Fruit fly (Drosophila melanogaster) whole organism, embryonic: ENCODE measurements around the gene Iru.

Experiments
- B-H2 ChIP-seq: fragments of 200-800 bp; sonication (Bioruptor generic); optimal IDR thresholded peaks from 2 replicates; lab custom pipeline; 2018; ENCODE audit warnings: missing biosample characterization, mild to moderate bottlenecking, missing genetic modification characterization
- BEAF-32 ChIP-seq: fragments of 200-800 bp; sonication (Bioruptor generic); optimal IDR thresholded peaks from 3 replicates; lab custom pipeline; 2017; ENCODE audit warnings: missing biosample characterization, missing genetic modification characterization, mild to moderate bottlenecking, moderate library complexity, missing genetic modification reagents
- Bgb ChIP-seq: fragments of 200-800 bp; sonication (Bioruptor generic); IDR thresholded peaks from 2 replicates; pipeline ENCODE4 v1.3.6; 2022; ENCODE audit warnings: missing biosample characterization, missing genetic modification characterization; ENCODE audit not compliant: partially characterized antibody
- CG10209 ChIP-seq: fragments of 200-800 bp; sonication (Bioruptor generic); optimal IDR thresholded peaks from 3 replicates; lab custom pipeline; 2017; ENCODE audit warnings: missing biosample characterization, mild to moderate bottlenecking, missing genetic modification characterization, missing genetic modification reagents
- CG10267 ChIP-seq: fragments of 200-800 bp; sonication (Bioruptor generic); optimal IDR thresholded peaks from 2 replicates; lab custom pipeline; 2018; ENCODE audit warnings: missing biosample characterization, mild to moderate bottlenecking, missing genetic modification characterization, moderate library complexity
- CG10366 ChIP-seq: fragments of 200-800 bp; sonication (Bioruptor generic); IDR thresholded peaks from 2 replicates; pipeline ENCODE4 v1.3.6; 2022; ENCODE audit warnings: missing biosample characterization, missing genetic modification characterization
- CG10565 ChIP-seq: fragments of 200-800 bp; sonication (Bioruptor generic); optimal IDR thresholded peaks from 3 replicates; lab custom pipeline; 2016; ENCODE audit warnings: missing biosample characterization, mild to moderate bottlenecking, missing genetic modification characterization
- CG12659 ChIP-seq: fragments of 200-800 bp; sonication (Bioruptor generic); optimal IDR thresholded peaks from 3 replicates; lab custom pipeline; 2017; ENCODE audit warnings: mild to moderate bottlenecking, missing biosample characterization, missing genetic modification reagents, missing genetic modification characterization
- CG13296 ChIP-seq: fragments of 200-800 bp; sonication (Bioruptor generic); optimal IDR thresholded peaks from 3 replicates; lab custom pipeline; 2018; ENCODE audit warnings: missing biosample characterization, mild to moderate bottlenecking, missing genetic modification characterization
- CG2199 ChIP-seq: fragments of 200-800 bp; sonication (Bioruptor generic); IDR thresholded peaks from 3 replicates; pipeline ENCODE4 v1.3.6; 2022; ENCODE audit warnings: missing biosample characterization, missing genetic modification characterization
- CG2202 ChIP-seq: fragments of 200-800 bp; sonication (Bioruptor generic); optimal IDR thresholded peaks from 2 replicates; lab custom pipeline; 2018; ENCODE audit warnings: missing biosample characterization, mild to moderate bottlenecking, missing genetic modification characterization
- CG4328 ChIP-seq: fragments of 200-800 bp; sonication (Bioruptor generic); optimal IDR thresholded peaks from 3 replicates; lab custom pipeline; 2017; ENCODE audit warnings: missing biosample characterization, missing genetic modification reagents, missing genetic modification characterization
- CG4617 ChIP-seq: fragments of 200-800 bp; sonication (Bioruptor generic); optimal IDR thresholded peaks from 3 replicates; lab custom pipeline; 2016; ENCODE audit warnings: missing biosample characterization, missing genetic modification characterization, borderline replicate concordance
- CG4730 ChIP-seq: fragments of 200-800 bp; sonication (Bioruptor generic); IDR thresholded peaks from 2 replicates; pipeline ENCODE4 v1.3.6; 2022; ENCODE audit warnings: missing biosample characterization, missing genetic modification characterization
- CG5180 ChIP-seq: fragments of 200-800 bp; sonication (Bioruptor generic); optimal IDR thresholded peaks from 3 replicates; lab custom pipeline; 2017; ENCODE audit warnings: missing biosample characterization, missing genetic modification characterization, mild to moderate bottlenecking, moderate library complexity, missing genetic modification reagents
- CG6813 ChIP-seq: fragments of 200-800 bp; sonication (Bioruptor generic); optimal IDR thresholded peaks from 2 replicates; lab custom pipeline; 2017; ENCODE audit warnings: missing biosample characterization, missing genetic modification characterization, mild to moderate bottlenecking, moderate library complexity, missing genetic modification reagents
- CG6854 ChIP-seq: fragments of 200-800 bp; sonication (Bioruptor generic); optimal IDR thresholded peaks from 3 replicates; lab custom pipeline; 2017; ENCODE audit warnings: missing biosample characterization, mild to moderate bottlenecking, missing genetic modification characterization
- CG7556 ChIP-seq: fragments of 200-800 bp; sonication (Bioruptor generic); optimal IDR thresholded peaks from 2 replicates; lab custom pipeline; 2017; ENCODE audit warnings: missing biosample characterization, mild to moderate bottlenecking, missing genetic modification characterization
- CG8478 ChIP-seq: fragments of >200 bp; optimal IDR thresholded peaks from 2 replicates; lab custom pipeline; 2018
- CG9932 ChIP-seq: fragments of 200-800 bp; sonication (Bioruptor generic); IDR thresholded peaks from 2 replicates; pipeline ENCODE4 v1.3.6; 2022; ENCODE audit warnings: missing biosample characterization, missing genetic modification characterization
- CHES-1-like ChIP-seq: fragments of 200-800 bp; sonication (Bioruptor generic); optimal IDR thresholded peaks from 2 replicates; lab custom pipeline; 2016; ENCODE audit warnings: missing biosample characterization, missing genetic modification characterization
- D19A ChIP-seq: fragments of 200-800 bp; optimal IDR thresholded peaks from 3 replicates; lab custom pipeline; 2019; ENCODE audit warnings: missing biosample characterization, mild to moderate bottlenecking, missing genetic modification characterization, moderate library complexity
- Dp ChIP-seq: fragments of 200-800 bp; sonication (Bioruptor generic); optimal IDR thresholded peaks from 2 replicates; lab custom pipeline; 2018; ENCODE audit warnings: missing biosample characterization, mild to moderate bottlenecking, missing genetic modification characterization, moderate library complexity
- Elba2 ChIP-seq: fragments of 200-800 bp; sonication (Bioruptor generic); optimal IDR thresholded peaks from 3 replicates; lab custom pipeline; 2016; ENCODE audit warnings: missing biosample characterization, missing genetic modification characterization
- Ets65A ChIP-seq: fragments of 200-800 bp; sonication (Bioruptor generic); peaks from one replicate; lab custom pipeline; 2016; ENCODE audit warnings: missing biosample characterization, missing genetic modification characterization
- HLHmδ ChIP-seq: fragments of 200-800 bp; sonication (Bioruptor generic); optimal IDR thresholded peaks from 2 replicates; lab custom pipeline; 2018; ENCODE audit warnings: missing biosample characterization, mild to moderate bottlenecking, missing genetic modification characterization, moderate library complexity
- NK7.1 ChIP-seq: fragments of 200-800 bp; sonication (Bioruptor generic); optimal IDR thresholded peaks from 3 replicates; lab custom pipeline; 2016; ENCODE audit warnings: missing biosample characterization, missing genetic modification characterization
- Neu2 ChIP-seq: fragments of 200-800 bp; sonication (Bioruptor generic); optimal IDR thresholded peaks from 3 replicates; lab custom pipeline; 2016; ENCODE audit warnings: missing biosample characterization, missing genetic modification characterization, borderline replicate concordance
- Nf-YA ChIP-seq: fragments of 200-800 bp; sonication (Bioruptor generic); IDR thresholded peaks from 2 replicates; pipeline ENCODE4 v1.3.6; 2022; ENCODE audit warnings: missing biosample characterization, missing genetic modification characterization
- Opbp ChIP-seq: fragments of 200-800 bp; sonication (Bioruptor generic); IDR thresholded peaks from 3 replicates; pipeline ENCODE4 v1.3.6; 2022; ENCODE audit warnings: missing biosample characterization, missing genetic modification characterization; ENCODE audit not compliant: partially characterized antibody
- Sin3A ChIP-seq: fragments of >200 bp; optimal IDR thresholded peaks from 2 replicates; lab custom pipeline; 2018
- aop ChIP-seq: fragments of 200-800 bp; sonication (Bioruptor generic); IDR thresholded peaks from 2 replicates; pipeline ENCODE4 v1.3.6; 2022; ENCODE audit warnings: missing biosample characterization, missing genetic modification characterization
- cad ChIP-seq: fragments of >200 bp; optimal IDR thresholded peaks from 2 replicates; lab custom pipeline; 2017; ENCODE audit warnings: missing biosample characterization, missing genetic modification characterization
- chn ChIP-seq: fragments of 200-800 bp; sonication (Bioruptor generic); optimal IDR thresholded peaks from 2 replicates; lab custom pipeline; 2016; ENCODE audit warnings: missing biosample characterization, missing genetic modification characterization
- da ChIP-seq: fragments of 200-800 bp; sonication (Bioruptor generic); optimal IDR thresholded peaks from 2 replicates; lab custom pipeline; 2016; ENCODE audit warnings: missing biosample characterization, missing genetic modification characterization
- dati ChIP-seq: fragments of 200-800 bp; sonication (Bioruptor generic); IDR thresholded peaks from 2 replicates; pipeline ENCODE4 v1.3.6; 2022; ENCODE audit warnings: missing biosample characterization, missing genetic modification characterization
- dmrt11E ChIP-seq: fragments of 200-800 bp; sonication (Bioruptor generic); optimal IDR thresholded peaks from 3 replicates; lab custom pipeline; 2018; ENCODE audit warnings: missing biosample characterization, mild to moderate bottlenecking, missing genetic modification characterization, moderate library complexity
- emc ChIP-seq: fragments of 200-800 bp; sonication (Bioruptor generic); optimal IDR thresholded peaks from 2 replicates; lab custom pipeline; 2016; ENCODE audit warnings: missing biosample characterization, missing genetic modification characterization
- ewg ChIP-seq: fragments of 200-800 bp; sonication (Bioruptor generic); optimal IDR thresholded peaks from 3 replicates; lab custom pipeline; 2017; ENCODE audit warnings: mild to moderate bottlenecking, missing biosample characterization, missing genetic modification reagents, missing genetic modification characterization
- fd3F ChIP-seq: fragments of 200-800 bp; sonication (Bioruptor generic); optimal IDR thresholded peaks from 2 replicates; lab custom pipeline; 2018; ENCODE audit warnings: missing biosample characterization, mild to moderate bottlenecking, missing genetic modification characterization, moderate library complexity
- fu2 ChIP-seq: fragments of 200-800 bp; sonication (Bioruptor generic); optimal IDR thresholded peaks from 2 replicates; lab custom pipeline; 2016; ENCODE audit warnings: missing biosample characterization, missing genetic modification characterization
- grau ChIP-seq: fragments of 200-800 bp; optimal IDR thresholded peaks from 3 replicates; lab custom pipeline; 2019; ENCODE audit warnings: missing biosample characterization, mild to moderate bottlenecking, missing genetic modification characterization, moderate library complexity
- hb ChIP-seq: fragments of 200-800 bp; sonication (Bioruptor generic); IDR thresholded peaks from 3 replicates; pipeline ENCODE4 v1.3.6; 2022; ENCODE audit warnings: missing biosample characterization, missing genetic modification characterization; ENCODE audit not compliant: partially characterized antibody
- hbn ChIP-seq: fragments of 200-800 bp; sonication (Bioruptor generic); IDR thresholded peaks from 2 replicates; pipeline ENCODE4 v1.3.6; 2022; ENCODE audit warnings: missing biosample characterization, missing genetic modification characterization; ENCODE audit not compliant: partially characterized antibody
- kay ChIP-seq: fragments of 200-800 bp; sonication (Bioruptor generic); optimal IDR thresholded peaks from 2 replicates; lab custom pipeline; 2016; ENCODE audit warnings: missing biosample characterization, missing genetic modification characterization
- mam ChIP-seq: fragments of 200-800 bp; sonication (Bioruptor generic); optimal IDR thresholded peaks from 3 replicates; lab custom pipeline; 2016; ENCODE audit warnings: missing biosample characterization, missing genetic modification characterization
- mirr ChIP-seq: fragments of 200-800 bp; sonication (Bioruptor generic); optimal IDR thresholded peaks from 3 replicates; lab custom pipeline; 2018; ENCODE audit warnings: missing biosample characterization, mild to moderate bottlenecking, missing genetic modification characterization
- nerfin-1 ChIP-seq: fragments of 200-800 bp; sonication (Bioruptor generic); optimal IDR thresholded peaks from 3 replicates; lab custom pipeline; 2019; ENCODE audit warnings: missing biosample characterization, mild to moderate bottlenecking, missing genetic modification characterization, moderate library complexity
- tup ChIP-seq: fragments of 200-800 bp; sonication (Bioruptor generic); optimal IDR thresholded peaks from 2 replicates; lab custom pipeline; 2016; ENCODE audit warnings: missing biosample characterization, mild to moderate bottlenecking, missing genetic modification characterization, moderate library complexity

Gene Iru

dm6 chr3R:9013765-9014380 lies 7.6 kb downstream of the Iru start (continued):
- peak; percentile 54 for TF ChIP-seq grau (tag; lab: Kevin White, UChicago)
- peak; percentile 64 for TF ChIP-seq chn (GFP tag; lab: Kevin White, UChicago)
- no peak for TF ChIP-seq CG2199 (GFP tag; lab: Robert Waterston, UW)
- TF ChIP-seq CG4730 (GFP tag; lab: Robert Waterston, UW): no peak
- TF ChIP-seq kay (GFP tag; lab: Kevin White, UChicago): peak; percentile 6
- peak; percentile 61 for TF ChIP-seq mam (GFP tag; lab: Kevin White, UChicago)
- TF ChIP-seq fu2 (GFP tag; lab: Kevin White, UChicago): peak; percentile 53
- no peak for TF ChIP-seq HLHmδ
- no peak for TF ChIP-seq CG6813 (GFP tag; lab: Kevin White, UChicago)
- no peak for TF ChIP-seq Neu2 (GFP tag; lab: Kevin White, UChicago)
- TF ChIP-seq CG10209 (GFP tag; lab: Kevin White, UChicago): no peak
- no peak for TF ChIP-seq mirr (GFP tag; lab: Kevin White, UChicago)
- no peak for TF ChIP-seq da (GFP tag; lab: Kevin White, UChicago)
- peak; percentile 9 for TF ChIP-seq CG2202 (tag; lab: Kevin White, UChicago)
- peak; percentile 66 for TF ChIP-seq CG7556 (GFP tag; lab: Kevin White, UChicago)
- TF ChIP-seq CG4328: peak; percentile 12
- no peak for TF ChIP-seq CG5180
- TF ChIP-seq nerfin-1 (tag; lab: Kevin White, UChicago): peak; percentile 25
- TF ChIP-seq CG12659: peak; percentile 61
- TF ChIP-seq CG9932 (GFP tag; lab: Robert Waterston, UW): peak; percentile 58
- no peak for TF ChIP-seq hbn
- TF ChIP-seq CG8478 (lab: Kevin White, UChicago): no peak
- TF ChIP-seq aop (GFP tag; lab: Robert Waterston, UW): no peak
- peak; percentile 58 for TF ChIP-seq B-H2 (GFP tag; lab: Kevin White, UChicago)
- TF ChIP-seq dati (GFP tag; lab: Robert Waterston, UW): no peak
- no peak for TF ChIP-seq CG6854 (GFP tag; lab: Kevin White, UChicago)
- TF ChIP-seq CHES-1-like (GFP tag; lab: Kevin White, UChicago): peak; percentile 8
- no peak for TF ChIP-seq emc (GFP tag; lab: Kevin White, UChicago)
- TF ChIP-seq CG10565 (GFP tag; lab: Kevin White, UChicago): no peak
- no peak for TF ChIP-seq fd3F (GFP tag; lab: Kevin White, UChicago)
- TF ChIP-seq dmrt11E (tag; lab: Kevin White, UChicago): peak; percentile 33
- TF ChIP-seq D19A (tag; lab: Kevin White, UChicago): no peak
- no peak for TF ChIP-seq hb (GFP tag; lab: Robert Waterston, UW)
- TF ChIP-seq CG10267 (tag; lab: Kevin White, UChicago): peak; percentile 17

- TF ChIP-seq Nf-YA (no peak), CG13296 (GFP tag; lab: Kevin White, UChicago) (no peak), CG10366 (GFP tag; lab: Robert Waterston, UW) (no peak), Ets65A (GFP tag; lab: Kevin White, UChicago) (peak; percentile 1), NK7.1 (GFP tag; lab: Kevin White, UChicago) (no peak), CG12659 (peak; percentile 13), cad (GFP tag; lab: Kevin White, UChicago) (no peak), Dp (GFP tag; lab: Kevin White, UChicago) (peak; percentile 10), CG4617 (GFP tag; lab: Kevin White, UChicago) (peak; percentile 74), Sin3A (peak; percentile 34), CG6854 (GFP tag; lab: Kevin White, UChicago) (no peak), tup (GFP tag; lab: Kevin White, UChicago) (no peak), Bgb (peak; percentile 8; the same call in 1 of the 2 replicates), ewg (GFP tag; lab: Kevin White, UChicago) (no peak), Opbp (GFP tag; lab: Robert Waterston, UW) (0 out of 3 replicates have a peak, but pooled peaks have one; percentile 32), BEAF-32 (GFP tag; lab: Kevin White, UChicago) (peak; percentile 32), Elba2 (GFP tag; lab: Kevin White, UChicago) (no peak)
Observed at dm6 chr3R:9014859-9015466, 8.7 kb downstream of the Iru start, which contains the start of the genes Kcmf1, Sf3b5 and CG11986. Gene Kcmf1, minus strand, starts transcription at chr3R:9014909. Gene Sf3b5, minus strand, starts transcription at chr3R:9015341. Gene CG11986, plus strand, starts transcription at chr3R:9015446.
